Worm (Caenorhabditis elegans): ENCODE data around the gene K06A9.2.

- no peak for TF ChIP-seq F55B11.4 (tag; optimal IDR thresholded peaks at IDR 0.05; ENCODE audit: borderline replicate concordance, insufficient read depth)
- no peak for TF ChIP-seq sea-2 (GFP tag; IDR thresholded peaks at IDR 0.05)
- TF ChIP-seq unc-62 (GFP tag; optimal IDR thresholded peaks at IDR 0.05): no peak
- no peak for TF ChIP-seq madf-6 (GFP tag; IDR thresholded peaks at IDR 0.05)
- no peak for TF ChIP-seq F37B4.10 (GFP tag; IDR thresholded peaks at IDR 0.05)
- no peak for TF ChIP-seq tbx-9 (tag; optimal IDR thresholded peaks at IDR 0.05; ENCODE audit: borderline replicate concordance)
- no peak for TF ChIP-seq ceh-40 (GFP tag; IDR thresholded peaks at IDR 0.05)
- no peak for TF ChIP-seq B0336.3 (GFP tag; IDR thresholded peaks at IDR 0.05)
- no peak for TF ChIP-seq let-526 (GFP tag; IDR thresholded peaks at IDR 0.05)
Measured at ce11 chrX:1488775-1489174, 47.4 kb upstream of the K06A9.2 start.

All from whole organism, young adult.